Fruit fly (Drosophila melanogaster): ENCODE data around the gene CG42819.
A peak's percentile ranks its signal among the peaks of the same experiment; 100 is the strongest.

Gene CG42819

dm6 chr2L:8389231-8389630 is at the start of gene CG42819:
TSS of gene CG42819 (minus strand) at chr2L:8389331.
- TF ChIP-seq pan (optimal IDR thresholded peaks at IDR 0.05) (no peak), EcR (GFP tag; optimal IDR thresholded peaks at IDR 0.05) (no peak), psq (optimal IDR thresholded peaks at IDR 0.05) (no peak), CG8478 (optimal IDR thresholded peaks at IDR 0.05) (no peak), Dll (optimal IDR thresholded peaks at IDR 0.05) (no peak), usp (GFP tag; optimal IDR thresholded peaks at IDR 0.05) (no peak)

dm6 chr2L:8438052-8438451 is 48.9 kb upstream of the CG42819 start, which contains the start of gene mus201:
TSS of gene mus201 (plus strand) at chr2L:8438169.
- TF ChIP-seq psq (optimal IDR thresholded peaks at IDR 0.05) (no peak), usp (GFP tag; optimal IDR thresholded peaks at IDR 0.05) (no peak), Dll (optimal IDR thresholded peaks at IDR 0.05) (no peak), EcR (GFP tag; optimal IDR thresholded peaks at IDR 0.05) (no peak), pan (optimal IDR thresholded peaks at IDR 0.05) (no peak), CG8478 (optimal IDR thresholded peaks at IDR 0.05) (no peak)

- TF ChIP-seq pan (optimal IDR thresholded peaks at IDR 0.05), result no peak
- TF ChIP-seq EcR (GFP tag; optimal IDR thresholded peaks at IDR 0.05), result no peak
- TF ChIP-seq Dll (optimal IDR thresholded peaks at IDR 0.05), result no peak
- TF ChIP-seq usp (GFP tag; optimal IDR thresholded peaks at IDR 0.05), result no peak
- no peak for TF ChIP-seq CG8478 (optimal IDR thresholded peaks at IDR 0.05)
- no peak for TF ChIP-seq psq (optimal IDR thresholded peaks at IDR 0.05)
These were observed 48.0 kb upstream of the CG42819 start, which contains the start of the genes D12 and Chrac-14 for dm6 chr2L:8437176-8437575. TSS of gene D12 (minus strand) at chr2L:8437365. TSS of gene Chrac-14 (plus strand) at chr2L:8437405.

dm6 chr2L:8433512-8433911 is 44.4 kb upstream of the CG42819 start, which contains the start of gene grk:
TSS of gene grk (minus strand) at chr2L:8433598.
- TF ChIP-seq psq (optimal IDR thresholded peaks at IDR 0.05), result no peak
- no peak for TF ChIP-seq CG8478 (optimal IDR thresholded peaks at IDR 0.05)
- no peak for TF ChIP-seq pan (optimal IDR thresholded peaks at IDR 0.05)

- TF ChIP-seq CG8478 (optimal IDR thresholded peaks at IDR 0.05) (no peak), Dll (optimal IDR thresholded peaks at IDR 0.05) (no peak), psq (optimal IDR thresholded peaks at IDR 0.05) (no peak), pan (optimal IDR thresholded peaks at IDR 0.05) (no peak), usp (GFP tag; optimal IDR thresholded peaks at IDR 0.05) (no peak), EcR (GFP tag; optimal IDR thresholded peaks at IDR 0.05) (no peak)
These were observed 43.0 kb upstream of the CG42819 start for dm6 chr2L:8432130-8432529.

- no peak for TF ChIP-seq EcR (GFP tag; optimal IDR thresholded peaks at IDR 0.05)
- no peak for TF ChIP-seq usp (GFP tag; optimal IDR thresholded peaks at IDR 0.05)
- TF ChIP-seq CG8478 (optimal IDR thresholded peaks at IDR 0.05), result no peak
- no peak for TF ChIP-seq pan (optimal IDR thresholded peaks at IDR 0.05)
- TF ChIP-seq Dll (optimal IDR thresholded peaks at IDR 0.05), result no peak
- no peak for TF ChIP-seq psq (optimal IDR thresholded peaks at IDR 0.05)
These were observed 37.7 kb upstream of the CG42819 start for dm6 chr2L:8426801-8427200.

- TF ChIP-seq Dll (optimal IDR thresholded peaks at IDR 0.05) (no peak), pan (optimal IDR thresholded peaks at IDR 0.05) (no peak), psq (optimal IDR thresholded peaks at IDR 0.05) (no peak), CG8478 (optimal IDR thresholded peaks at IDR 0.05) (no peak), EcR (GFP tag; optimal IDR thresholded peaks at IDR 0.05) (no peak), usp (GFP tag; optimal IDR thresholded peaks at IDR 0.05) (no peak)
These were observed 37.0 kb upstream of the CG42819 start for dm6 chr2L:8425962-8426759.

dm6 chr2L:8425212-8425611 is 36.1 kb upstream of the CG42819 start:
- peak in 1 of 2 experiments; percentile 20 for TF ChIP-seq EcR (GFP tag; optimal IDR thresholded peaks at IDR 0.05)
- no peak for TF ChIP-seq psq (optimal IDR thresholded peaks at IDR 0.05)

- TF ChIP-seq usp (GFP tag; optimal IDR thresholded peaks at IDR 0.05) (no peak), pan (optimal IDR thresholded peaks at IDR 0.05) (no peak), EcR (GFP tag; optimal IDR thresholded peaks at IDR 0.05) (no peak), Dll (optimal IDR thresholded peaks at IDR 0.05) (no peak), CG8478 (optimal IDR thresholded peaks at IDR 0.05) (no peak), psq (optimal IDR thresholded peaks at IDR 0.05) (no peak)
These were observed 35.6 kb upstream of the CG42819 start for dm6 chr2L:8424662-8425208.

dm6 chr2L:8424090-8424470 is 34.9 kb upstream of the CG42819 start:
- TF ChIP-seq usp (GFP tag; optimal IDR thresholded peaks at IDR 0.05) (no peak), pan (optimal IDR thresholded peaks at IDR 0.05) (no peak), EcR (GFP tag; optimal IDR thresholded peaks at IDR 0.05) (peak in 1 of 2 experiments; percentile 1), Dll (optimal IDR thresholded peaks at IDR 0.05) (no peak)

- TF ChIP-seq pan (optimal IDR thresholded peaks at IDR 0.05) (no peak), Dll (optimal IDR thresholded peaks at IDR 0.05) (no peak), CG8478 (optimal IDR thresholded peaks at IDR 0.05) (no peak), usp (GFP tag; optimal IDR thresholded peaks at IDR 0.05) (no peak), EcR (GFP tag; optimal IDR thresholded peaks at IDR 0.05) (no peak), psq (optimal IDR thresholded peaks at IDR 0.05) (no peak)
These were observed 34.4 kb upstream of the CG42819 start for dm6 chr2L:8423460-8424089.

dm6 chr2L:8423047-8423446 is 33.9 kb upstream of the CG42819 start:
- TF ChIP-seq pan (optimal IDR thresholded peaks at IDR 0.05) (no peak), psq (optimal IDR thresholded peaks at IDR 0.05) (no peak), Dll (optimal IDR thresholded peaks at IDR 0.05) (no peak), EcR (GFP tag; optimal IDR thresholded peaks at IDR 0.05) (no peak), CG8478 (optimal IDR thresholded peaks at IDR 0.05) (no peak), usp (GFP tag; optimal IDR thresholded peaks at IDR 0.05) (no peak)
